Worm (Caenorhabditis elegans) whole organism, mixed stage, embryonic: Measurements from ENCODE around the gene F38B2.2.

Experiments used
- blmp-1 ChIP-seq: fragments of 150-350 bp; optimal IDR thresholded peaks from 2 replicates; lab custom pipeline; 2014; ENCODE audit warnings: missing biosample characterization, missing genetic modification characterization
- ceh-39 ChIP-seq: fragments of 150-350 bp; optimal IDR thresholded peaks from 2 replicates; lab custom pipeline; 2014; ENCODE audit warnings: missing biosample characterization, missing genetic modification characterization
- ceh-43 ChIP-seq: fragments of 200-800 bp; sonication (Bioruptor generic); optimal IDR thresholded peaks from 2 replicates; lab custom pipeline; 2018; ENCODE audit warnings: mild to moderate bottlenecking, missing genetic modification characterization, moderate library complexity, missing compliant biosample characterization
- ceh-83 ChIP-seq: fragments of 200-800 bp; sonication (Bioruptor generic); optimal IDR thresholded peaks from 2 replicates; lab custom pipeline; 2018; ENCODE audit warnings: mild to moderate bottlenecking, missing genetic modification characterization, missing compliant biosample characterization
- ces-1 ChIP-seq: fragments of 150-350 bp; optimal IDR thresholded peaks from 2 replicates; lab custom pipeline; 2014; ENCODE audit warnings: missing biosample characterization, missing genetic modification reagents, missing genetic modification characterization
- cnd-1 ChIP-seq: fragments of 200-800 bp; sonication (Bioruptor generic); optimal IDR thresholded peaks from 2 replicates; lab custom pipeline; 2018; ENCODE audit warnings: mild to moderate bottlenecking, missing genetic modification characterization, missing compliant biosample characterization
- drap-1 ChIP-seq: fragments of 200-800 bp; sonication (Bioruptor generic); optimal IDR thresholded peaks from 3 replicates; lab custom pipeline; 2018; ENCODE audit warnings: mild to moderate bottlenecking, missing genetic modification characterization, missing compliant biosample characterization
- elt-1 ChIP-seq: sonication (generic microtip); optimal IDR thresholded peaks from 2 replicates; lab custom pipeline; 2017; ENCODE audit warnings: missing genetic modification characterization, mild to moderate bottlenecking, missing compliant biosample characterization, antibody characterized with exemption, moderate library complexity, borderline replicate concordance; ENCODE audit not compliant: insufficient read depth
- elt-3 ChIP-seq: fragments of 150-350 bp; optimal IDR thresholded peaks from 2 replicates; lab custom pipeline; 2014; ENCODE audit warnings: missing biosample characterization, missing genetic modification characterization
- flh-1 ChIP-seq: fragments of 200-800 bp; sonication (Bioruptor generic); optimal IDR thresholded peaks from 2 replicates; lab custom pipeline; 2018; ENCODE audit warnings: mild to moderate bottlenecking, missing genetic modification characterization, moderate library complexity, missing compliant biosample characterization
- ham-2 ChIP-seq: fragments of 200-800 bp; sonication (Bioruptor generic); optimal IDR thresholded peaks from 2 replicates; lab custom pipeline; 2018; ENCODE audit warnings: mild to moderate bottlenecking, missing genetic modification characterization, missing compliant biosample characterization
- lin-13 ChIP-seq: fragments of 150-350 bp; optimal IDR thresholded peaks from 2 replicates; lab custom pipeline; 2014; ENCODE audit warnings: missing biosample characterization, missing genetic modification characterization
- lin-32 ChIP-seq: fragments of 200-800 bp; sonication (Bioruptor generic); optimal IDR thresholded peaks from 2 replicates; lab custom pipeline; 2018; ENCODE audit warnings: mild to moderate bottlenecking, missing genetic modification characterization, missing compliant biosample characterization
- lsy-2 ChIP-seq: fragments of 150-350 bp; optimal IDR thresholded peaks from 2 replicates; lab custom pipeline; 2014; ENCODE audit warnings: missing biosample characterization, missing genetic modification characterization
- mab-5 ChIP-seq: fragments of 150-350 bp; optimal IDR thresholded peaks from 2 replicates; lab custom pipeline; 2014; ENCODE audit warnings: missing biosample characterization, missing genetic modification characterization
- mep-1 ChIP-seq: fragments of 150-350 bp; optimal IDR thresholded peaks from 2 replicates; lab custom pipeline; 2017; ENCODE audit warnings: missing biosample characterization, missing genetic modification reagents, missing genetic modification characterization, inconsistent platforms
- mls-2 ChIP-seq: sonication (generic microtip); optimal IDR thresholded peaks from 2 replicates; lab custom pipeline; 2016; ENCODE audit warnings: mild to moderate bottlenecking, missing genetic modification characterization, moderate library complexity, missing compliant biosample characterization
- nhr-2 ChIP-seq: fragments of 150-350 bp; optimal IDR thresholded peaks from 2 replicates; lab custom pipeline; 2014; ENCODE audit warnings: missing biosample characterization, missing genetic modification characterization
- nhr-28 ChIP-seq: fragments of 150-350 bp; optimal IDR thresholded peaks from 2 replicates; lab custom pipeline; 2014; ENCODE audit warnings: missing biosample characterization, missing genetic modification characterization
- nhr-76 ChIP-seq: sonication (generic microtip); optimal IDR thresholded peaks from 2 replicates; lab custom pipeline; 2017; ENCODE audit warnings: missing biosample characterization, missing genetic modification characterization
- pha-4 ChIP-seq: fragments of 150-350 bp; optimal IDR thresholded peaks from 2 replicates; lab custom pipeline; 2018; ENCODE audit warnings: missing biosample characterization, missing genetic modification reagents, missing genetic modification characterization
- sem-2 ChIP-seq: fragments of 200-800 bp; sonication (Bioruptor generic); optimal IDR thresholded peaks from 2 replicates; lab custom pipeline; 2018; ENCODE audit warnings: mild to moderate bottlenecking, missing genetic modification characterization, missing compliant biosample characterization
- snpc-4 ChIP-seq: fragments of 150-350 bp; optimal IDR thresholded peaks from 2 replicates; lab custom pipeline; 2014; ENCODE audit warnings: missing biosample characterization, missing genetic modification characterization
- sptf-1 ChIP-seq: sonication (generic microtip); optimal IDR thresholded peaks from 2 replicates; lab custom pipeline; 2017; ENCODE audit warnings: mild to moderate bottlenecking, missing genetic modification characterization, moderate library complexity, missing compliant biosample characterization
- tbx-8 ChIP-seq: fragments of 200-800 bp; sonication (Bioruptor generic); optimal IDR thresholded peaks from 2 replicates; lab custom pipeline; 2018; ENCODE audit warnings: mild to moderate bottlenecking, missing genetic modification characterization, moderate library complexity, missing compliant biosample characterization
- unc-120 ChIP-seq: sonication (generic microtip); optimal IDR thresholded peaks from 2 replicates; lab custom pipeline; 2017; ENCODE audit warnings: missing genetic modification characterization, missing compliant biosample characterization; ENCODE audit not compliant: poor library complexity, severe bottlenecking
- unc-62 ChIP-seq: fragments of 150-350 bp; optimal IDR thresholded peaks from 2 replicates; lab custom pipeline; 2014; ENCODE audit warnings: missing biosample characterization, missing genetic modification reagents, missing genetic modification characterization
- zip-8 ChIP-seq: fragments of 150-350 bp; optimal IDR thresholded peaks from 2 replicates; lab custom pipeline; 2014; ENCODE audit warnings: missing biosample characterization, missing genetic modification characterization
- ztf-11 ChIP-seq: fragments of 150-350 bp; optimal IDR thresholded peaks from 2 replicates; lab custom pipeline; 2014; ENCODE audit warnings: missing biosample characterization, missing genetic modification characterization

Gene F38B2.2

ce11 chrX:11281148-11281547, 2.0 kb upstream of the F38B2.2 start, which contains the start of gene F38B2.6:
TSS of gene F38B2.6 (minus strand) at chrX:11281248.
- TF ChIP-seq zip-8 (tag; lab: Kevin White, UChicago): no peak
- TF ChIP-seq unc-120 (tag; lab: Kevin White, UChicago): no peak
- no peak for TF ChIP-seq snpc-4 (tag; lab: Kevin White, UChicago)
- no peak for TF ChIP-seq tbx-8 (GFP tag; lab: Kevin White, UChicago)
- TF ChIP-seq lsy-2 (tag; lab: Kevin White, UChicago): no peak
- no peak for TF ChIP-seq ceh-83 (GFP tag; lab: Kevin White, UChicago)
- no peak for TF ChIP-seq mab-5
- TF ChIP-seq nhr-76 (tag; lab: Kevin White, UChicago): no peak
- no peak for TF ChIP-seq ceh-39 (tag; lab: Kevin White, UChicago)

ce11 chrX:11270882-11271281, 8.3 kb downstream of the F38B2.2 start, which contains the start of gene ifa-1:
TSS of gene ifa-1 (plus strand) at chrX:11271182.
- TF ChIP-seq mep-1 (tag; lab: Kevin White, UChicago) (no peak), nhr-2 (tag; lab: Kevin White, UChicago) (no peak)

DNA sequence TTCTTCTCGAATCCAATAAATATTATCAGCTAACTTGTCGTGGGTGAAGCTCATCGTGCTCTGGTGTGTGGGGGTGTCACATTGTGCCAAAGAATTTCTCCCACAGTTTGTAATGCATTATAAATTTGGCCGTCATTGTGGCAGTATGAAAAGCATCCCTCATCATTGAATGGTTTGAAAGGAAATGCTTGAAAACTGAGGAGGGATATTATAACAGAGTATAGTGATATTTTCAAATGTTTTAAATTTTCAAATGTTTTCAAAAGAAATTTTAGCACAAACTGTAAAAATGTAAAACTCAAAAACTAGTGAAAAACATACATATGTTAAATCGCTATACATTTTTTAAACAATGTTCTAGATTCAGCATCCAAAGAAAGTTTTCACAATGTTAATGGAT, 10.2 kb downstream of the F38B2.2 start, which contains the start of gene C03A3.3:
C03A3.3 (minus strand) TSS at position 101 of the 400 bp plus-strand sequence.
- TF ChIP-seq mab-5: no peak
- TF ChIP-seq ceh-43 (GFP tag; lab: Kevin White, UChicago): no peak
- TF ChIP-seq nhr-2 (tag; lab: Kevin White, UChicago): no peak
- no peak for TF ChIP-seq zip-8 (tag; lab: Kevin White, UChicago)
- TF ChIP-seq elt-1 (tag; lab: Kevin White, UChicago): no peak
- no peak for TF ChIP-seq sem-2

ce11 chrX:11266711-11267110, 12.5 kb downstream of the F38B2.2 start, which contains the start of gene C03A3.9:
TSS of gene C03A3.9 (plus strand) at chrX:11267011.
- TF ChIP-seq ham-2 (no peak), sem-2 (no peak), mep-1 (tag; lab: Kevin White, UChicago) (no peak), elt-1 (tag; lab: Kevin White, UChicago) (no peak), ces-1 (no peak), cnd-1 (tag; lab: Kevin White, UChicago) (no peak), ceh-43 (GFP tag; lab: Kevin White, UChicago) (no peak)

DNA sequence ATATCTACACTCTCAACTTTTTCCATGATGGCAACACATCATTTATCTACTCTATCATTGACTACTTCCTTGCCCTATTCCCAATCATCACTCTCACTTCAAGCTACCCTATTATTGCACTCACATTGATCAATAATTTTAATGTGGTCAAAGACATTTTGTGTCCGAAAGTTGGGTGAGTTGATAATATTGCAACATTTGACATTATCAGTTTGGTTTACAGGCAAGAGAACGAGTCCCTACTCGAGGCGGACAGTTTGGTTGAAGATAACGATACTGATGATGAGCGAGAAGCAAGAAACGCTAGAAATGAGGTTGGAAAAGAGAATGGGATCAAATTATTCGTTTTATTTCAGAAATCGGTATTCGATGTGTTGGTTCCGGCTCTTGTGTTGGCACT, 14.5 kb downstream of the F38B2.2 start:
- no peak for TF ChIP-seq unc-62 (GFP tag; lab: Kevin White, UChicago)
- no peak for TF ChIP-seq nhr-2 (tag; lab: Kevin White, UChicago)
- no peak for TF ChIP-seq cnd-1 (tag; lab: Kevin White, UChicago)
- no peak for TF ChIP-seq pha-4 (tag; lab: Kevin White, UChicago)
- TF ChIP-seq, all 35 proteins: peak for 0

DNA sequence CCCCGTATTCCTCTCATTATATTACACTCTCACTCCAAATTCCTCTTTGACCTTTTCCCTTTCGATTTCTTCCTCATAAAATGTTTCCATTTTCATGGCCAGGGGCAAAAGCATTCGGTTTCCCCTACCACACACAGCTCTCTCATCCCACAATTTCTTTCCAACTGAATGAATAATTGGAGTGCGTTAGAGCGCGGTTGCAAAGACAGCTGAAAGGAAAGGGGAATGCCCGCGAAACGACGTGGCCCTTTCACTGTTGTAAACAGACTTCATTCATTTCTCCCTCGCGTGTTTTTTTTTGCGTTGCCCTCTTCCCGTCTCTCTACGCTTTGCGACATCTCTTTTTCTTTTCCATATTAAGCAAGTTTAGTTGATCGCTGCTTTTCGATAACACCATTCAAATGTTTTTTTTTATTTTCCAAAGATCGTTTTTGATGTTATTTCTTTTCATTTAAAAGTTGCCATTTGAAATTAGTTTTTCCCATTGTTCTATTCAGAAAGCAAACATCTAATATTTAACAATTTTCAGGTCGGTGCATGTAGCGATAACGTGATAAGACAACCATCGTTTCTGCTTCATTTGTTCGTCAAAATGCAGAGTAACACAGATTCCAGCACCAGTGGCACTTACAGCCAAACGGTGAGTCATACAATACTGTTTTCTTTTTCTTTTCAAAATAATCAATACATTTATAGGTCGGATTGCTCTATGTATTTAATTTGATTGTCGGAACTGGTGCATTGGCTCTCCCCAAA, 16.7 kb downstream of the F38B2.2 start, which contains the start of gene C03A3.2:
C03A3.2 (plus strand) TSS at position 530 of the 756 bp plus-strand sequence.
- no peak for TF ChIP-seq nhr-28 (tag; lab: Kevin White, UChicago)
- peak; percentile 50 for TF ChIP-seq sptf-1 (tag; lab: Kevin White, UChicago)
- peak; percentile 1 for TF ChIP-seq ceh-43 (GFP tag; lab: Kevin White, UChicago)
- peak; percentile 49 for TF ChIP-seq blmp-1 (tag; lab: Kevin White, UChicago)
- peak; percentile 39 for TF ChIP-seq drap-1
- peak; percentile 43 for TF ChIP-seq unc-120 (tag; lab: Kevin White, UChicago)
- TF ChIP-seq mls-2 (tag; lab: Kevin White, UChicago): peak; percentile 35
- no peak for TF ChIP-seq elt-3
- TF ChIP-seq mep-1 (tag; lab: Kevin White, UChicago): peak; percentile 84
- TF ChIP-seq ztf-11: peak; percentile 27
- TF ChIP-seq flh-1 (GFP tag; lab: Kevin White, UChicago): no peak
- no peak for TF ChIP-seq lin-32 (GFP tag; lab: Kevin White, UChicago)
- peak; percentile 38 for TF ChIP-seq pha-4 (tag; lab: Kevin White, UChicago)
- peak; percentile 88 for TF ChIP-seq ces-1
- peak; percentile 32 for TF ChIP-seq lsy-2 (tag; lab: Kevin White, UChicago)
- TF ChIP-seq cnd-1 (tag; lab: Kevin White, UChicago): peak; percentile 24
- TF ChIP-seq lin-13: no peak
